Fruit fly (Drosophila melanogaster): ENCODE measurements around the gene CG11353.

- no peak for TF ChIP-seq EcR (GFP tag; optimal IDR thresholded peaks at IDR 0.05)
- TF ChIP-seq CG8159 (tag; optimal IDR thresholded peaks at IDR 0.05), result no peak
- TF ChIP-seq CG17806 (tag; optimal IDR thresholded peaks at IDR 0.05), result no peak
- no peak for TF ChIP-seq CG32121 (GFP tag; IDR thresholded peaks at IDR 0.05)
- TF ChIP-seq CG15710 (tag; optimal IDR thresholded peaks at IDR 0.05), result no peak
- no peak for TF ChIP-seq Ets98B (GFP tag; IDR thresholded peaks at IDR 0.05)
- no peak for TF ChIP-seq rn (GFP tag; IDR thresholded peaks at IDR 0.05)
- no peak for TF ChIP-seq gl (tag; optimal IDR thresholded peaks at IDR 0.05)
- no peak for TF ChIP-seq CG8301 (tag; optimal IDR thresholded peaks at IDR 0.05)
- TF ChIP-seq CG12605 (GFP tag; IDR thresholded peaks at IDR 0.05), result no peak
Observed at dm6 chr3L:4521809-4522208, 11.2 kb upstream of the CG11353 start.
